Worm (Caenorhabditis elegans) whole organism, early embryonic: ENCODE results near the gene C16D2.1.

Experiments
- F13C5.2 ChIP-seq: sonication (generic microtip); optimal IDR thresholded peaks from 2 replicates; lab custom pipeline; 2017; ENCODE audit warnings: mild to moderate bottlenecking, missing genetic modification characterization, inconsistent platforms, missing compliant biosample characterization
- ama-1 ChIP-seq: fragments of 150-350 bp; optimal IDR thresholded peaks from 2 replicates; lab custom pipeline; 2014
- hnd-1 ChIP-seq: sonication (generic microtip); optimal IDR thresholded peaks from 2 replicates; lab custom pipeline; 2016; ENCODE audit warnings: missing genetic modification characterization, missing compliant biosample characterization
- tra-4 ChIP-seq: sonication (generic microtip); optimal IDR thresholded peaks from 2 replicates; lab custom pipeline; 2017; ENCODE audit warnings: missing genetic modification characterization, missing compliant biosample characterization

DNA sequence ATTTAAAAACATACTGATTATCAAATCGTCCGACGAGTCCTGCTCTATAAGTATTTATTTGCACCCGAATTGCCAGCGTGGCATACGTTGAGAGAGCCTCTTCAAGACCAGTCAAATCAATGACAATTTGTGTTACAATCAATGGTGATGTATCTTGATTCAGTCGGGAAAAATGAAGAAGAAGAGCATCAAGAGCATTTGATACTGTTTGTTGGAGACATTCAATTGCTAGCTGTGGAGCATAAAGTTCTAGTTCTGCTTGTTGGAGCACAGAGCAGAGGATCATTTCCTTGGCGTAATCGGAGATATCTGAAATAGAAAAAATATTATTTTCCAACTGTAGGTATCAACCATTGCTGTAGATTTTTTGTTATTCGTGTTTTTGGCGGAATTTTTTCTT is 42.0 kb downstream of the C16D2.1 start:
- no peak for TF ChIP-seq hnd-1 (tag; lab: Kevin White, UChicago)
- TF ChIP-seq F13C5.2: no peak
- no peak for TF ChIP-seq ama-1 (lab: Kevin White, UChicago)
- no peak for TF ChIP-seq tra-4 (tag; lab: Kevin White, UChicago)
